Fruit fly (Drosophila melanogaster) whole organism, embryonic: ENCODE results near the gene CG13243.

Source experiments
- CG10979 ChIP-seq: fragments of 200-800 bp; sonication (Bioruptor generic); optimal IDR thresholded peaks from 2 replicates; lab custom pipeline; 2018; ENCODE audit warnings: missing biosample characterization, mild to moderate bottlenecking, missing genetic modification characterization, moderate library complexity
- CG32767 ChIP-seq: fragments of 200-800 bp; sonication (Bioruptor generic); IDR thresholded peaks from 2 replicates; pipeline ENCODE4 v1.3.6; 2022; ENCODE audit warnings: missing biosample characterization, missing genetic modification characterization
- chif ChIP-seq, 2 experiments: fragments of 200-800 bp; sonication (Bioruptor generic); optimal IDR thresholded peaks; 3 replicates each; lab custom pipeline; 2016; ENCODE audit warnings: missing biosample characterization in 2 of 2, missing genetic modification characterization in 2 of 2
- gcm ChIP-seq: fragments of 200-800 bp; sonication (Bioruptor generic); optimal IDR thresholded peaks from 2 replicates; lab custom pipeline; 2019; ENCODE audit warnings: missing biosample characterization, mild to moderate bottlenecking, missing genetic modification characterization, moderate library complexity
- kay ChIP-seq: fragments of 200-800 bp; sonication (Bioruptor generic); optimal IDR thresholded peaks from 2 replicates; lab custom pipeline; 2016; ENCODE audit warnings: missing biosample characterization, missing genetic modification characterization
- phol ChIP-seq: fragments of 200-800 bp; sonication (Bioruptor generic); optimal IDR thresholded peaks from 3 replicates; lab custom pipeline; 2018; ENCODE audit warnings: missing biosample characterization, mild to moderate bottlenecking, missing genetic modification characterization, moderate library complexity

DNA sequence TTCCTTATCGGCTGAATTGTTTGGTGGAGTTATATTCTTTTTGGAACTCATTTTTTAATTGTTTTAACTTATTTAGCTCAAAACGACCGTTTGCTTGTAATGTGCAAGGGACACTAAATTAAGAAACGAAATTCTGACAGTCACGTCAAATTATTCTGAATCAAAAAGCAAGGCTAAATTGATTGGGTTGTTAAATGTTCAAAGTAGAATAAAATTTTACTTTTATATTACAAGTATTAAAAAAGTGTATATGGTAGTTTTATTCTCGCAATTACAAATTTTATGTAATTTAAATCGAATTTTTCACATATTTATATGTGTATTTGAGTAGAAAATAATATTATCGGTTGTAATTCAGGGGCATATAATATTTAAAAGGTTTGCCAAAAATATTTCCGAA, 16.8 kb upstream of the CG13243 start, which contains the start of gene CG18518:
- TF ChIP-seq chif (GFP tag; optimal IDR thresholded peaks at IDR 0.05; lab: Kevin White, UChicago) (no peak), CG32767 (no peak), phol (tag; lab: Kevin White, UChicago) (no peak), kay (GFP tag; lab: Kevin White, UChicago) (no peak), gcm (GFP tag; lab: Kevin White, UChicago) (no peak), CG10979 (no peak)
